Fruit fly (Drosophila melanogaster) S2 (cell line): ENCODE measurements around the gene grk.

Source experiments
- CG8478 ChIP-seq: fragments of >200 bp; optimal IDR thresholded peaks from 2 replicates; lab custom pipeline; 2018
- CTCF ChIP-seq, 2 experiments: fragments of >200 bp; optimal IDR thresholded peaks; 2 replicates each; lab custom pipeline; 2018

DNA sequence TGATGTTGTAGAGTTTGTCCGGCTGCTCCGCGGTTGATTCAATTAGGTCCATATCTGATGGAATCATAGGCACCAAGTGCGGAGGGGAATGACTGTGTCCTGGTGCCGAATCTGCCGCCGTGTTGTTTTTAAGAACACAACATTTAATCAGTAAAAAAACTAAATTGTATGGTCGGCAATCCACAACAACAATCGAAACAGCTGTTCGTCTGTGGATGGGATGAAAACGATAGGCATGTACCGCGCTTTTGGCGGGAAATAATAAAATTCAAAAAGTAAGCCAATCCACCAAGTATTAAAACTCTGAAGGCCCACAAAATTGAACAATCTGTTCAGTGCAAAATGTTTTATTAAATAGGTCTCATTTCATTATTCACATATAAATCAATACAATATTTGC lies 16.0 kb upstream of the grk start, which contains the start of gene Aasdh:
- TF ChIP-seq CG8478 (no peak), CTCF (optimal IDR thresholded peaks at IDR 0.05; lab: Kevin White, UChicago) (no peak)
